Worm (Caenorhabditis elegans): ENCODE data around the gene Y53C12A.8.
A peak's percentile ranks its signal among the peaks of the same experiment; 100 is the strongest.

Y53C12A.8 gene

ce11 chrII:9695942-9696341 lies 4.3 kb downstream of the Y53C12A.8 start:
- TF ChIP-seq ztf-16 (tag; optimal IDR thresholded peaks at IDR 0.05) = no peak
- peak; percentile 55 for TF ChIP-seq unc-42 (tag; optimal IDR thresholded peaks at IDR 0.05)

- TF ChIP-seq dve-1 (tag; optimal IDR thresholded peaks at IDR 0.05) (no peak), lim-6 (tag; optimal IDR thresholded peaks at IDR 0.05) (no peak), unc-42 (tag; optimal IDR thresholded peaks at IDR 0.05) (no peak), ets-4 (tag; optimal IDR thresholded peaks at IDR 0.05) (no peak), ceh-48 (tag; optimal IDR thresholded peaks at IDR 0.05) (no peak), pha-2 (tag; optimal IDR thresholded peaks at IDR 0.05) (no peak), hlh-6 (tag; optimal IDR thresholded peaks at IDR 0.05) (no peak), tbx-7 (tag; optimal IDR thresholded peaks at IDR 0.05) (no peak), tbx-2 (tag; optimal IDR thresholded peaks at IDR 0.05) (no peak), unc-86 (tag; optimal IDR thresholded peaks at IDR 0.05) (no peak), C38D4.7 (GFP tag; optimal IDR thresholded peaks at IDR 0.05) (no peak), ceh-22 (tag; optimal IDR thresholded peaks at IDR 0.05) (no peak), fax-1 (tag; optimal IDR thresholded peaks at IDR 0.05) (no peak), Y22D7AL.16 (tag; optimal IDR thresholded peaks at IDR 0.05) (no peak), pha-4 (tag; optimal IDR thresholded peaks at IDR 0.05) (no peak)
Observed at ce11 chrII:9691839-9692238, 8.4 kb downstream of the Y53C12A.8 start, which contains the start of gene nlp-11. TSS of gene nlp-11 (minus strand) at chrII:9691939.

- TF ChIP-seq unc-42 (tag; optimal IDR thresholded peaks at IDR 0.05) (peak; percentile 78), pqm-1 (tag; optimal IDR thresholded peaks at IDR 0.05) (no peak), ceh-48 (tag; optimal IDR thresholded peaks at IDR 0.05) (no peak), ztf-16 (tag; optimal IDR thresholded peaks at IDR 0.05) (no peak), nhr-232 (tag; optimal IDR thresholded peaks at IDR 0.05) (no peak)
Observed at ce11 chrII:9690067-9690632, 10.1 kb downstream of the Y53C12A.8 start.

ce11 chrII:9686663-9687193 lies 13.5 kb downstream of the Y53C12A.8 start, which contains the start of gene ZK1320.9:
TSS of gene ZK1320.9 (minus strand) at chrII:9686713.
- TF ChIP-seq odd-2 (tag; optimal IDR thresholded peaks at IDR 0.05) (no peak), hlh-13 (GFP tag; optimal IDR thresholded peaks at IDR 0.05) (no peak)

- TF ChIP-seq ceh-45 (GFP tag; IDR thresholded peaks at IDR 0.05) (no peak), unc-42 (tag; optimal IDR thresholded peaks at IDR 0.05) (no peak), fkh-6 (tag; optimal IDR thresholded peaks at IDR 0.05) (no peak), ama-1 (optimal IDR thresholded peaks at IDR 0.05) (no peak), ceh-34 (tag; optimal IDR thresholded peaks at IDR 0.05) (no peak), sdc-2 (tag; optimal IDR thresholded peaks at IDR 0.05) (no peak), ahr-1 (tag; optimal IDR thresholded peaks at IDR 0.05) (no peak), ceh-18 (tag; optimal IDR thresholded peaks at IDR 0.05) (no peak), ceh-31 (tag; optimal IDR thresholded peaks at IDR 0.05) (no peak)
Observed at ce11 chrII:9684175-9684574, 16.1 kb downstream of the Y53C12A.8 start.

- TF ChIP-seq C38D4.7 (GFP tag; optimal IDR thresholded peaks at IDR 0.05) = no peak
- TF ChIP-seq ceh-9 (tag; optimal IDR thresholded peaks at IDR 0.05) = no peak
- TF ChIP-seq unc-42 (tag; optimal IDR thresholded peaks at IDR 0.05) = peak; percentile 50
- no peak for TF ChIP-seq fkh-10 (GFP tag; optimal IDR thresholded peaks at IDR 0.05)
- TF ChIP-seq ets-4 (tag; optimal IDR thresholded peaks at IDR 0.05) = no peak
- no peak for TF ChIP-seq T23F11.4 (GFP tag; optimal IDR thresholded peaks at IDR 0.05)
- no peak for TF ChIP-seq dve-1 (tag; optimal IDR thresholded peaks at IDR 0.05)
Observed at ce11 chrII:9682044-9682443, 18.2 kb downstream of the Y53C12A.8 start.

Measured in whole organism, late embryonic.